Fruit fly (Drosophila melanogaster): ENCODE data around the gene Pvf2.

Gene Pvf2

dm6 chr2L:7084410-7084809 lies at the start of gene Pvf2:
TSS of gene Pvf2 (minus strand) at chr2L:7084635.
- peak; percentile 74 for TF ChIP-seq Dif (GFP tag; optimal IDR thresholded peaks at IDR 0.05; ENCODE audit: partially characterized antibody)
- no peak for TF ChIP-seq tai (GFP tag; optimal IDR thresholded peaks at IDR 0.05)
- peak in 1 of 2 experiments; percentile 22 for TF ChIP-seq dl (GFP tag; optimal IDR thresholded peaks at IDR 0.05; ENCODE audit: insufficient read depth in 1 of 2, partially characterized antibody in 2 of 2)
- peak; percentile 36 for TF ChIP-seq Vsx2 (GFP tag; optimal IDR thresholded peaks at IDR 0.05; ENCODE audit: partially characterized antibody)

dm6 chr2L:7133506-7134270 lies 49.3 kb upstream of the Pvf2 start:
- no peak for TF ChIP-seq sv (GFP tag; optimal IDR thresholded peaks at IDR 0.05)
- no peak for TF ChIP-seq CG9705 (GFP tag; optimal IDR thresholded peaks at IDR 0.05)
- no peak for TF ChIP-seq woc (GFP tag; optimal IDR thresholded peaks at IDR 0.05)
- TF ChIP-seq Hr78 (GFP tag; optimal IDR thresholded peaks at IDR 0.05): no peak
- TF ChIP-seq h (GFP tag; optimal IDR thresholded peaks at IDR 0.05): no peak
- TF ChIP-seq fru (GFP tag; optimal IDR thresholded peaks at IDR 0.05): no peak
- no peak for TF ChIP-seq lola (GFP tag; optimal IDR thresholded peaks at IDR 0.05)
- TF ChIP-seq GATAd (GFP tag; optimal IDR thresholded peaks at IDR 0.05): no peak
- TF ChIP-seq N (GFP tag; optimal IDR thresholded peaks at IDR 0.05): no peak
- TF ChIP-seq psq (GFP tag; optimal IDR thresholded peaks at IDR 0.05): no peak
- no peak for TF ChIP-seq Sp1 (GFP tag; optimal IDR thresholded peaks at IDR 0.05)
- no peak for TF ChIP-seq Mio (GFP tag; optimal IDR thresholded peaks at IDR 0.05)
- no peak for TF ChIP-seq Dif (GFP tag; optimal IDR thresholded peaks at IDR 0.05; ENCODE audit: partially characterized antibody)
- TF ChIP-seq usp (GFP tag; optimal IDR thresholded peaks at IDR 0.05): no peak
- no peak for TF ChIP-seq brk (GFP tag; optimal IDR thresholded peaks at IDR 0.05)
- no peak for TF ChIP-seq Vsx2 (GFP tag; optimal IDR thresholded peaks at IDR 0.05; ENCODE audit: partially characterized antibody)
- no peak for TF ChIP-seq foxo (GFP tag; optimal IDR thresholded peaks at IDR 0.05)
- no peak for TF ChIP-seq rgr (GFP tag; optimal IDR thresholded peaks at IDR 0.05)
- no peak for TF ChIP-seq dsf (GFP tag; optimal IDR thresholded peaks at IDR 0.05; ENCODE audit: borderline replicate concordance)
- no peak for TF ChIP-seq Rel (GFP tag; optimal IDR thresholded peaks at IDR 0.05)
- TF ChIP-seq Rel (tag; optimal IDR thresholded peaks at IDR 0.05): no peak

- TF ChIP-seq CrebA (GFP tag; optimal IDR thresholded peaks at IDR 0.05; ENCODE audit: borderline replicate concordance) (no peak), dl (GFP tag; optimal IDR thresholded peaks at IDR 0.05; ENCODE audit: insufficient read depth in 1 of 2, partially characterized antibody in 2 of 2) (no peak), psq (GFP tag; optimal IDR thresholded peaks at IDR 0.05) (no peak)
Observed at dm6 chr2L:7125209-7125752, 40.8 kb upstream of the Pvf2 start.

- TF ChIP-seq Hnf4 (GFP tag; optimal IDR thresholded peaks at IDR 0.05): no peak
- peak; percentile 35 for TF ChIP-seq sv (GFP tag; optimal IDR thresholded peaks at IDR 0.05)
Observed at dm6 chr2L:7123695-7124094, 39.3 kb upstream of the Pvf2 start.

- TF ChIP-seq tai (GFP tag; optimal IDR thresholded peaks at IDR 0.05): no peak
- no peak for TF ChIP-seq Vsx2 (GFP tag; optimal IDR thresholded peaks at IDR 0.05; ENCODE audit: partially characterized antibody)
- TF ChIP-seq ey (GFP tag; optimal IDR thresholded peaks at IDR 0.05): no peak
- no peak for TF ChIP-seq Dif (GFP tag; optimal IDR thresholded peaks at IDR 0.05; ENCODE audit: partially characterized antibody)
- TF ChIP-seq jim (GFP tag; optimal IDR thresholded peaks at IDR 0.05): no peak
- no peak for TF ChIP-seq br (GFP tag; optimal IDR thresholded peaks at IDR 0.05)
Observed at dm6 chr2L:7122865-7123264, 38.4 kb upstream of the Pvf2 start.

dm6 chr2L:7121065-7121464 lies 36.6 kb upstream of the Pvf2 start:
- TF ChIP-seq Rel (GFP tag; optimal IDR thresholded peaks at IDR 0.05) (no peak), Rel (tag; optimal IDR thresholded peaks at IDR 0.05) (no peak), h (GFP tag; optimal IDR thresholded peaks at IDR 0.05) (peak; percentile 48)

Data from whole organism, wandering third instar larva.